Worm (Caenorhabditis elegans) whole organism, young adult: ENCODE data around the gene F44E2.7.

Experiments used
- B0019.2 ChIP-seq: fragments of 200-800 bp; sonication (Bioruptor generic); conservative IDR thresholded peaks from 2 replicates; pipeline ENCODE4 v1.3.6; 2022; ENCODE audit warnings: missing genetic modification reagents, missing genetic modification characterization, missing compliant biosample characterization
- B0261.1 ChIP-seq: sonication (generic microtip); optimal IDR thresholded peaks from 2 replicates; lab custom pipeline; 2016; ENCODE audit warnings: mild to moderate bottlenecking, missing genetic modification characterization, moderate library complexity, missing compliant biosample characterization
- C06A6.2 ChIP-seq: fragments of 200-800 bp; sonication (Bioruptor generic); conservative IDR thresholded peaks from 2 replicates; pipeline ENCODE4 v1.3.6; 2022; ENCODE audit warnings: missing genetic modification characterization, missing compliant biosample characterization
- C17E4.6 ChIP-seq: fragments of 200-800 bp; sonication (Bioruptor generic); IDR thresholded peaks from 2 replicates; pipeline ENCODE4 v1.3.6; 2022; ENCODE audit warnings: missing genetic modification reagents, missing genetic modification characterization, missing compliant biosample characterization
- F10E7.11 ChIP-seq: sonication (generic microtip); optimal IDR thresholded peaks from 2 replicates; lab custom pipeline; 2017; ENCODE audit warnings: mild to moderate bottlenecking, missing genetic modification characterization, moderate library complexity, missing compliant biosample characterization
- F22D6.2 ChIP-seq: sonication (generic microtip); optimal IDR thresholded peaks from 2 replicates; lab custom pipeline; 2016; ENCODE audit warnings: mild to moderate bottlenecking, missing genetic modification characterization, missing compliant biosample characterization
- K11D2.4 ChIP-seq: fragments of 200-800 bp; sonication (Bioruptor generic); IDR thresholded peaks from 2 replicates; pipeline ENCODE4 v1.3.6; 2022; ENCODE audit warnings: missing genetic modification reagents, missing genetic modification characterization, missing compliant biosample characterization
- K12H6.12 ChIP-seq: fragments of 200-800 bp; sonication (Bioruptor generic); optimal IDR thresholded peaks from 2 replicates; lab custom pipeline; 2018; ENCODE audit warnings: mild to moderate bottlenecking, missing genetic modification characterization, missing compliant biosample characterization
- T26A5.8 ChIP-seq: sonication (generic microtip); optimal IDR thresholded peaks from 2 replicates; lab custom pipeline; 2016; ENCODE audit warnings: missing genetic modification characterization, missing compliant biosample characterization
- Y67H2A.10 ChIP-seq: fragments of 200-800 bp; sonication (Bioruptor generic); conservative IDR thresholded peaks from 2 replicates; pipeline ENCODE4 v1.3.6; 2022; ENCODE audit warnings: missing genetic modification reagents, missing genetic modification characterization, missing compliant biosample characterization
- ZK185.1 ChIP-seq: sonication (generic microtip); optimal IDR thresholded peaks from 2 replicates; lab custom pipeline; 2016; ENCODE audit warnings: mild to moderate bottlenecking, missing genetic modification characterization, missing compliant biosample characterization; ENCODE audit not compliant: poor library complexity, severe bottlenecking
- ama-1 ChIP-seq, 3 experiments: fragments of 150-350 bp in 1 of 3; sonication (generic microtip) in 2 of 3; optimal IDR thresholded peaks; 2 replicates each; lab custom pipeline; 2014 to 2018; ENCODE audit warnings: missing biosample characterization in 2 of 3, missing genetic modification characterization in 2 of 3, missing genetic modification reagents in 2 of 3
- aptf-2 ChIP-seq: fragments of 200-800 bp; sonication (Bioruptor generic); conservative IDR thresholded peaks from 2 replicates; pipeline ENCODE4 v1.3.6; 2022; ENCODE audit warnings: missing genetic modification reagents, missing genetic modification characterization, missing compliant biosample characterization
- atf-7 ChIP-seq: sonication (generic microtip); optimal IDR thresholded peaks from 2 replicates; lab custom pipeline; 2017; ENCODE audit warnings: mild to moderate bottlenecking, missing genetic modification characterization, missing compliant biosample characterization
- athp-1 ChIP-seq: sonication (generic microtip); optimal IDR thresholded peaks from 2 replicates; lab custom pipeline; 2017; ENCODE audit warnings: mild to moderate bottlenecking, missing genetic modification characterization, missing compliant biosample characterization
- bed-1 ChIP-seq: fragments of 200-800 bp; sonication (Bioruptor generic); IDR thresholded peaks from 2 replicates; pipeline ENCODE4 v1.3.6; 2022; ENCODE audit warnings: missing genetic modification reagents, missing genetic modification characterization, missing compliant biosample characterization
- cebp-2 ChIP-seq: fragments of 200-800 bp; sonication (Bioruptor generic); IDR thresholded peaks from 2 replicates; pipeline ENCODE4 v1.3.6; 2022; ENCODE audit warnings: missing genetic modification characterization, missing compliant biosample characterization
- ceh-100 ChIP-seq: fragments of 200-800 bp; sonication (Bioruptor generic); IDR thresholded peaks from 2 replicates; pipeline ENCODE4 v1.3.6; 2022; ENCODE audit warnings: missing genetic modification reagents, missing genetic modification characterization, missing compliant biosample characterization
- ceh-91 ChIP-seq: fragments of 200-800 bp; sonication (Bioruptor generic); IDR thresholded peaks from 2 replicates; pipeline ENCODE4 v1.3.6; 2022; ENCODE audit warnings: missing genetic modification reagents, missing genetic modification characterization, missing compliant biosample characterization
- dox-1 ChIP-seq: fragments of 200-800 bp; sonication (Bioruptor generic); IDR thresholded peaks from 2 replicates; pipeline ENCODE4 v1.3.6; 2022; ENCODE audit warnings: missing genetic modification reagents, missing genetic modification characterization, missing compliant biosample characterization
- egl-18 ChIP-seq: fragments of 200-800 bp; sonication (Bioruptor generic); IDR thresholded peaks from 2 replicates; pipeline ENCODE4 v1.3.6; 2022; ENCODE audit warnings: missing genetic modification reagents, missing genetic modification characterization, missing compliant biosample characterization
- egl-44 ChIP-seq: fragments of 200-800 bp; sonication (Bioruptor generic); IDR thresholded peaks from 2 replicates; pipeline ENCODE4 v1.3.6; 2022; ENCODE audit warnings: missing genetic modification reagents, missing genetic modification characterization, missing compliant biosample characterization
- egrh-3 ChIP-seq: fragments of 200-800 bp; sonication (Bioruptor generic); IDR thresholded peaks from 2 replicates; pipeline ENCODE4 v1.3.6; 2022; ENCODE audit warnings: missing genetic modification reagents, missing genetic modification characterization, missing compliant biosample characterization
- ekl-4 ChIP-seq: fragments of 200-800 bp; sonication (Bioruptor generic); IDR thresholded peaks from 2 replicates; pipeline ENCODE4 v1.3.6; 2022; ENCODE audit warnings: missing genetic modification reagents, missing genetic modification characterization, missing compliant biosample characterization
- ets-4 ChIP-seq: fragments of 200-800 bp; sonication (Bioruptor generic); optimal IDR thresholded peaks from 2 replicates; lab custom pipeline; 2018; ENCODE audit warnings: mild to moderate bottlenecking, missing genetic modification characterization, missing compliant biosample characterization
- gei-17 ChIP-seq: fragments of 200-800 bp; sonication (Bioruptor generic); optimal IDR thresholded peaks from 2 replicates; lab custom pipeline; 2018; ENCODE audit warnings: mild to moderate bottlenecking, missing genetic modification characterization, missing compliant biosample characterization
- hlh-12 ChIP-seq: sonication (generic microtip); optimal IDR thresholded peaks from 2 replicates; lab custom pipeline; 2016; ENCODE audit warnings: missing genetic modification characterization, missing compliant biosample characterization
- hrde-1 ChIP-seq: sonication (generic microtip); optimal IDR thresholded peaks from 2 replicates; lab custom pipeline; 2016; ENCODE audit warnings: missing genetic modification characterization, mild to moderate bottlenecking, missing compliant biosample characterization, moderate library complexity, missing genotype, missing genetic modification reagents, borderline replicate concordance
- hsf-1 ChIP-seq: fragments of 200-800 bp; sonication (Bioruptor generic); IDR thresholded peaks from 2 replicates; pipeline ENCODE4 v1.3.6; 2022; ENCODE audit warnings: missing genetic modification reagents, missing genetic modification characterization, missing compliant biosample characterization
- let-526 ChIP-seq: fragments of 200-800 bp; sonication (Bioruptor generic); IDR thresholded peaks from 2 replicates; pipeline ENCODE4 v1.3.6; 2022; ENCODE audit warnings: missing genetic modification reagents, missing genetic modification characterization, missing compliant biosample characterization
- let-607 ChIP-seq, 2 experiments: fragments of 200-800 bp in 1 of 2; sonication (Bioruptor generic) in 1 of 2; sonication (generic microtip) in 1 of 2; optimal IDR thresholded peaks; 2 replicates each; lab custom pipeline; 2016 to 2018; ENCODE audit warnings: mild to moderate bottlenecking in 2 of 2, missing compliant biosample characterization in 2 of 2, missing genetic modification characterization in 2 of 2, moderate library complexity in 2 of 2, missing genotype in 1 of 2
- lin-26 ChIP-seq: fragments of 200-800 bp; sonication (Bioruptor generic); IDR thresholded peaks from 2 replicates; pipeline ENCODE4 v1.3.6; 2022; ENCODE audit warnings: missing genetic modification reagents, missing genetic modification characterization, missing compliant biosample characterization
- lin-35 ChIP-seq, 3 experiments: fragments of 150-350 bp in 2 of 3; sonication (generic microtip) in 1 of 3; optimal IDR thresholded peaks; 2 replicates each; lab custom pipeline; 2014 to 2018; ENCODE audit warnings: missing biosample characterization in 3 of 3, missing genetic modification characterization in 3 of 3, missing genetic modification reagents in 3 of 3
- madf-8 ChIP-seq: fragments of 200-800 bp; sonication (Bioruptor generic); conservative IDR thresholded peaks from 2 replicates; pipeline ENCODE4 v1.3.6; 2022; ENCODE audit warnings: missing genetic modification reagents, missing genetic modification characterization, missing compliant biosample characterization
- nhr-90 ChIP-seq: sonication (generic microtip); optimal IDR thresholded peaks from 2 replicates; lab custom pipeline; 2016; ENCODE audit warnings: missing genotype, mild to moderate bottlenecking, missing genetic modification characterization, missing compliant biosample characterization
- pbrm-1 ChIP-seq: fragments of 200-800 bp; sonication (Bioruptor generic); IDR thresholded peaks from 2 replicates; pipeline ENCODE4 v1.3.6; 2022; ENCODE audit warnings: missing genetic modification reagents, missing genetic modification characterization, missing compliant biosample characterization
- repo-1 ChIP-seq: sonication (generic microtip); optimal IDR thresholded peaks from 2 replicates; lab custom pipeline; 2017; ENCODE audit warnings: mild to moderate bottlenecking, missing genetic modification characterization, missing compliant biosample characterization
- rpc-1 ChIP-seq, 2 experiments: fragments of 150-350 bp in 1 of 2; sonication (generic microtip) in 1 of 2; optimal IDR thresholded peaks; 2 replicates each; lab custom pipeline; 2014 to 2018; ENCODE audit warnings: missing biosample characterization in 1 of 2, missing genetic modification characterization in 1 of 2, missing genetic modification reagents in 1 of 2, missing genotype in 1 of 2
- snpc-3.4 ChIP-seq: sonication (generic microtip); optimal IDR thresholded peaks from 2 replicates; lab custom pipeline; 2017; ENCODE audit warnings: missing genetic modification characterization, mild to moderate bottlenecking, missing compliant biosample characterization, antibody characterized with exemption, moderate library complexity, missing genotype, missing genetic modification reagents
- tbx-9 ChIP-seq: sonication (generic microtip); optimal IDR thresholded peaks from 2 replicates; lab custom pipeline; 2016; ENCODE audit warnings: borderline replicate concordance, missing genetic modification characterization, inconsistent platforms, missing compliant biosample characterization
- unc-62 ChIP-seq: fragments of 150-350 bp; optimal IDR thresholded peaks from 2 replicates; lab custom pipeline; 2014; ENCODE audit warnings: missing biosample characterization, missing genetic modification reagents, missing genetic modification characterization
- zfh-2 ChIP-seq: fragments of 200-800 bp; sonication (Bioruptor generic); conservative IDR thresholded peaks from 2 replicates; pipeline ENCODE4 v1.3.6; 2022; ENCODE audit warnings: missing genetic modification reagents, missing genetic modification characterization, missing compliant biosample characterization
- ztf-3 ChIP-seq: fragments of 200-800 bp; sonication (Bioruptor generic); optimal IDR thresholded peaks from 2 replicates; lab custom pipeline; 2018; ENCODE audit warnings: mild to moderate bottlenecking, missing genetic modification characterization, missing compliant biosample characterization

Gene F44E2.7

DNA sequence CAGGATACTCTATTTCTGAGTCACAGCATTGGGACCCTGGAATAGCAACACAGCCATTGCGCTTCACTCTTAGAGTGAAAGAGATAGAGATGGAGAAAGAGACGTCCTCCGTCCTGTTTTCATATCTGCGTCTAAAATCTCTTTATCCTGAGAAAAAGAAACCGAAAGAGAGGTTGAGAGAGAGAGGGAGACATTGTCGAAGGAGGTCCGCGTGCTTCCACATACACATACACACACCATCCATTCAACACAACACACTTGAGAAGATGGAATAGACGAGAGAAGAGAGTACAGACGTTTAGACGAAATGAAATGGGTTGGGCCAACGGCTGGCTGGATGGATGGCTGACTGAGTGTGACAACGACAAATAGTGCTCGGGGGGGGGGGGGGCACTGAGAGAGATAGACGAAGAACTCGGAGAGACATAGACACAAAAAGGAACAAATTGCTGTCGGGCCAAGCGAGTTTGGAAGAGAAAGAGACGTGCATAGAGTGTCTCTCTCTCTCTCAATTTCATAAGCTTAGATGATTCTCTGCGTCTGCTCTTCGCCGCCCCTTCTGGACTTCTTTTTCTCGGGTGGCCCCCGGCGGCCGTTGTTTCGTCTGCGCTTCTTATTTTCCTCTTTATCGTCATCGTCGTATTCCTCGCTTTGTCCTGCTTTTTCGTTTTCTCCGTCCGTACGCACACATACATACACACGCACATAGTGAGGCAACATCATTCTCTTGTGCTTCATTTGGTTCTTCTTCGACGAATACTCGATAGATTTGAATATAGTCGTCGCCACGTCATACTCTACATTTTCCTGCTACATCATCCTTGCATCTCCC lies 48.1 kb downstream of the F44E2.7 start, which contains the start of gene F54F2.6 (continued):
- TF ChIP-seq madf-8: no peak
- peak; percentile 73; the same call in 1 of the 2 replicates for TF ChIP-seq K11D2.4 (GFP tag; lab: Robert Waterston, UW)
- peak; percentile 81 for TF ChIP-seq atf-7 (tag; lab: Kevin White, UChicago)
- peak; percentile 52 for TF ChIP-seq ZK185.1 (tag; lab: Kevin White, UChicago)
- TF ChIP-seq ets-4 (GFP tag; lab: Kevin White, UChicago): peak; percentile 42
- TF ChIP-seq K12H6.12 (tag; lab: Kevin White, UChicago): peak; percentile 97
- TF ChIP-seq egl-18 (GFP tag; lab: Robert Waterston, UW): 0 out of 2 replicates have a peak, but pooled peaks have one; percentile 8
- peak; percentile 53 for TF ChIP-seq ztf-3 (GFP tag; lab: Kevin White, UChicago)
- no peak for TF ChIP-seq hrde-1 (tag; lab: Kevin White, UChicago)
- TF ChIP-seq hsf-1 (GFP tag; lab: Robert Waterston, UW): no peak
- no peak for TF ChIP-seq rpc-1 (optimal IDR thresholded peaks at IDR 0.05; lab: Kevin White, UChicago)
- no peak for TF ChIP-seq rpc-1 (tag; optimal IDR thresholded peaks at IDR 0.05; lab: Kevin White, UChicago)
- TF ChIP-seq lin-26 (GFP tag; lab: Robert Waterston, UW): no peak
- no peak for TF ChIP-seq let-526 (GFP tag; lab: Robert Waterston, UW)
- no peak for TF ChIP-seq hlh-12 (tag; lab: Kevin White, UChicago)
- TF ChIP-seq F10E7.11 (tag; lab: Kevin White, UChicago): peak; percentile 9
- 0 out of 2 replicates have a peak, but pooled peaks have one; percentile 32 for TF ChIP-seq C17E4.6
- peak; percentile 77 for TF ChIP-seq dox-1 (GFP tag; lab: Robert Waterston, UW)
- TF ChIP-seq Y67H2A.10 (GFP tag; lab: Robert Waterston, UW): no peak
- 0 out of 2 replicates have a peak, but pooled peaks have one; percentile 12 for TF ChIP-seq ekl-4 (GFP tag; lab: Robert Waterston, UW)
- peak in 1 of 2 experiments; percentile 36 for TF ChIP-seq let-607 (tag; optimal IDR thresholded peaks at IDR 0.05; lab: Kevin White, UChicago)
- peak; percentile 1 for TF ChIP-seq athp-1 (tag; lab: Kevin White, UChicago)
- no peak for TF ChIP-seq F22D6.2 (tag; lab: Kevin White, UChicago)
- no peak for TF ChIP-seq ceh-100 (GFP tag; lab: Robert Waterston, UW)
- peak; percentile 69; the same call in 1 of the 2 replicates for TF ChIP-seq egl-44 (GFP tag; lab: Robert Waterston, UW)
- TF ChIP-seq cebp-2 (GFP tag; lab: Robert Waterston, UW): no peak
- no peak for TF ChIP-seq T26A5.8 (tag; lab: Kevin White, UChicago)
- TF ChIP-seq pbrm-1 (GFP tag; lab: Robert Waterston, UW): 0 out of 2 replicates have a peak, but pooled peaks have one; percentile 10
- TF ChIP-seq ama-1 (optimal IDR thresholded peaks at IDR 0.05; lab: Kevin White, UChicago): no peak
- TF ChIP-seq ama-1 (GFP tag; optimal IDR thresholded peaks at IDR 0.05; lab: Kevin White, UChicago): peak in 1 of 2 experiments; percentile 23
- TF ChIP-seq repo-1 (tag; lab: Kevin White, UChicago): peak; percentile 57
- TF ChIP-seq zfh-2 (GFP tag; lab: Robert Waterston, UW): peak; percentile 99
- TF ChIP-seq lin-35 (GFP tag; optimal IDR thresholded peaks at IDR 0.05; lab: Kevin White, UChicago): peak in 1 of 3 experiments; percentile 78
- TF ChIP-seq tbx-9 (tag; lab: Kevin White, UChicago): no peak

DNA sequence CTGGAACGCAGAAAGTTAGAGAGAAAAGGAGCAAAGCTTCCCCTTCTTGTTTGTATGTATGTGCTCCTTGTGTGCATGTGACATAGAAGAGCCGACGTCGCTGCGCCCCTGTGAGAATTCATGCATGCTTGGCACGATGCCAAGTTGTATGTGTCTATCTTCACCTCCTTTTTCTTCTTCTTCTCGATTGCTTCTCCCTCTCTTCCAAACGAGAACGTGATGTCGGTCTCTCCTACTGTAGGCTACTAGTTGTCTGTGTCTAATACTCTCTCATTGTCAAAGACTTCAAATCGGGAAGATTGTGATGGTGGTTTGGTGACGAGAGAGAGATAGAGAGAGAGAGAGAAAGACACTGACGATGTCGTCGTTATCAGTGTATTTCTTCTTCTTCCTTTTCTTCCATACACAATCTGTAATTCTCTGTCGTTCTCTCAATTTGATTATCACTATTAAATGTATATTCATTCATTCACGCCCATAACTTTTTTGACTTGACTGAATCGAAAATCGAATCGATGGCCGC lies 51.0 kb downstream of the F44E2.7 start:
- TF ChIP-seq egrh-3 (GFP tag; lab: Robert Waterston, UW) (peak; percentile 25; the same call in 1 of the 2 replicates), snpc-3.4 (no peak), B0019.2 (GFP tag; lab: Robert Waterston, UW) (no peak), ceh-91 (GFP tag; lab: Robert Waterston, UW) (no peak), B0261.1 (tag; lab: Kevin White, UChicago) (no peak), gei-17 (GFP tag; lab: Kevin White, UChicago) (no peak), bed-1 (no peak), ZK185.1 (tag; lab: Kevin White, UChicago) (peak; percentile 84), aptf-2 (GFP tag; lab: Robert Waterston, UW) (no peak), dox-1 (GFP tag; lab: Robert Waterston, UW) (peak; percentile 87), K12H6.12 (tag; lab: Kevin White, UChicago) (peak; percentile 81), C06A6.2 (GFP tag; lab: Robert Waterston, UW) (peak; percentile 65), nhr-90 (tag; lab: Kevin White, UChicago) (peak; percentile 57), unc-62 (GFP tag; lab: Kevin White, UChicago) (peak; percentile 74), lin-26 (GFP tag; lab: Robert Waterston, UW) (peak; percentile 69; the same call in 1 of the 2 replicates), F10E7.11 (tag; lab: Kevin White, UChicago) (no peak)
